Worm (Caenorhabditis elegans) whole organism, young adult: ENCODE measurements around the gene srh-61.

Experiments
- B0336.3 ChIP-seq: fragments of 200-800 bp; sonication (Bioruptor generic); IDR thresholded peaks from 2 replicates; pipeline ENCODE4 v1.3.6; 2022; ENCODE audit warnings: missing genetic modification characterization, missing compliant biosample characterization
- D2030.7 ChIP-seq: fragments of 200-800 bp; sonication (Bioruptor generic); IDR thresholded peaks from 2 replicates; pipeline ENCODE4 v1.3.6; 2022; ENCODE audit warnings: missing genetic modification reagents, missing genetic modification characterization, missing compliant biosample characterization
- F10E7.11 ChIP-seq: sonication (generic microtip); optimal IDR thresholded peaks from 2 replicates; lab custom pipeline; 2017; ENCODE audit warnings: mild to moderate bottlenecking, missing genetic modification characterization, moderate library complexity, missing compliant biosample characterization
- F33H1.4 ChIP-seq: fragments of 200-800 bp; sonication (Bioruptor generic); IDR thresholded peaks from 2 replicates; pipeline ENCODE4 v1.3.6; 2022; ENCODE audit warnings: missing genetic modification reagents, missing genetic modification characterization, missing compliant biosample characterization
- F49E8.2 ChIP-seq: sonication (generic microtip); optimal IDR thresholded peaks from 3 replicates; lab custom pipeline; 2017; ENCODE audit warnings: missing genetic modification characterization, mild to moderate bottlenecking, missing compliant biosample characterization, antibody characterized with exemption, moderate library complexity; ENCODE audit not compliant: insufficient read depth
- F55B11.4 ChIP-seq: sonication (generic microtip); optimal IDR thresholded peaks from 2 replicates; lab custom pipeline; 2016; ENCODE audit warnings: missing compliant biosample characterization, missing genetic modification characterization, borderline replicate concordance; ENCODE audit not compliant: insufficient read depth
- F57A8.1 ChIP-seq: fragments of 200-800 bp; sonication (Bioruptor generic); optimal IDR thresholded peaks from 2 replicates; lab custom pipeline; 2018; ENCODE audit warnings: mild to moderate bottlenecking, missing genetic modification characterization, moderate library complexity, missing compliant biosample characterization
- T26A5.8 ChIP-seq: sonication (generic microtip); optimal IDR thresholded peaks from 2 replicates; lab custom pipeline; 2016; ENCODE audit warnings: missing genetic modification characterization, missing compliant biosample characterization
- Y53G8AR.9 ChIP-seq: fragments of 200-800 bp; sonication (Bioruptor generic); conservative IDR thresholded peaks from 2 replicates; pipeline ENCODE4 v1.3.6; 2022; ENCODE audit warnings: missing genetic modification reagents, missing genetic modification characterization, missing compliant biosample characterization
- Y56A3A.18 ChIP-seq: fragments of 200-800 bp; sonication (Bioruptor generic); IDR thresholded peaks from 2 replicates; pipeline ENCODE4 v1.3.6; 2022; ENCODE audit warnings: missing genetic modification reagents, missing genetic modification characterization, missing compliant biosample characterization
- Y79H2A.3 ChIP-seq: fragments of 200-800 bp; sonication (Bioruptor generic); conservative IDR thresholded peaks from 2 replicates; pipeline ENCODE4 v1.3.6; 2022; ENCODE audit warnings: missing genetic modification reagents, missing genetic modification characterization, missing compliant biosample characterization
- ZK185.1 ChIP-seq: sonication (generic microtip); optimal IDR thresholded peaks from 2 replicates; lab custom pipeline; 2016; ENCODE audit warnings: mild to moderate bottlenecking, missing genetic modification characterization, missing compliant biosample characterization; ENCODE audit not compliant: poor library complexity, severe bottlenecking
- aptf-2 ChIP-seq: fragments of 200-800 bp; sonication (Bioruptor generic); conservative IDR thresholded peaks from 2 replicates; pipeline ENCODE4 v1.3.6; 2022; ENCODE audit warnings: missing genetic modification reagents, missing genetic modification characterization, missing compliant biosample characterization
- athp-1 ChIP-seq: sonication (generic microtip); optimal IDR thresholded peaks from 2 replicates; lab custom pipeline; 2017; ENCODE audit warnings: mild to moderate bottlenecking, missing genetic modification characterization, missing compliant biosample characterization
- attf-3 ChIP-seq: fragments of 200-800 bp; sonication (Bioruptor generic); conservative IDR thresholded peaks from 2 replicates; pipeline ENCODE4 v1.3.6; 2022; ENCODE audit warnings: missing genetic modification reagents, missing genetic modification characterization, missing compliant biosample characterization
- attf-5 ChIP-seq: fragments of 200-800 bp; sonication (Bioruptor generic); optimal IDR thresholded peaks from 2 replicates; lab custom pipeline; 2018; ENCODE audit warnings: mild to moderate bottlenecking, missing genetic modification characterization, missing compliant biosample characterization
- attf-6 ChIP-seq: fragments of 200-800 bp; sonication (Bioruptor generic); IDR thresholded peaks from 2 replicates; pipeline ENCODE4 v1.3.6; 2022; ENCODE audit warnings: missing genetic modification reagents, missing genetic modification characterization, missing compliant biosample characterization
- bed-1 ChIP-seq: fragments of 200-800 bp; sonication (Bioruptor generic); IDR thresholded peaks from 2 replicates; pipeline ENCODE4 v1.3.6; 2022; ENCODE audit warnings: missing genetic modification reagents, missing genetic modification characterization, missing compliant biosample characterization
- ceh-100 ChIP-seq: fragments of 200-800 bp; sonication (Bioruptor generic); IDR thresholded peaks from 2 replicates; pipeline ENCODE4 v1.3.6; 2022; ENCODE audit warnings: missing genetic modification reagents, missing genetic modification characterization, missing compliant biosample characterization
- ceh-58 ChIP-seq: fragments of 200-800 bp; sonication (Bioruptor generic); IDR thresholded peaks from 2 replicates; pipeline ENCODE4 v1.3.6; 2022; ENCODE audit warnings: missing genetic modification characterization, missing compliant biosample characterization
- dox-1 ChIP-seq: fragments of 200-800 bp; sonication (Bioruptor generic); IDR thresholded peaks from 2 replicates; pipeline ENCODE4 v1.3.6; 2022; ENCODE audit warnings: missing genetic modification reagents, missing genetic modification characterization, missing compliant biosample characterization
- dpff-1 ChIP-seq: sonication (generic microtip); optimal IDR thresholded peaks from 2 replicates; lab custom pipeline; 2017; ENCODE audit warnings: mild to moderate bottlenecking, missing genetic modification characterization, missing compliant biosample characterization
- dpl-1 ChIP-seq: fragments of 150-350 bp; optimal IDR thresholded peaks from 2 replicates; lab custom pipeline; 2014; ENCODE audit warnings: missing biosample characterization, missing genetic modification reagents, missing genetic modification characterization
- egl-18 ChIP-seq: fragments of 200-800 bp; sonication (Bioruptor generic); IDR thresholded peaks from 2 replicates; pipeline ENCODE4 v1.3.6; 2022; ENCODE audit warnings: missing genetic modification reagents, missing genetic modification characterization, missing compliant biosample characterization
- ekl-4 ChIP-seq: fragments of 200-800 bp; sonication (Bioruptor generic); IDR thresholded peaks from 2 replicates; pipeline ENCODE4 v1.3.6; 2022; ENCODE audit warnings: missing genetic modification reagents, missing genetic modification characterization, missing compliant biosample characterization
- ets-4 ChIP-seq: fragments of 200-800 bp; sonication (Bioruptor generic); optimal IDR thresholded peaks from 2 replicates; lab custom pipeline; 2018; ENCODE audit warnings: mild to moderate bottlenecking, missing genetic modification characterization, missing compliant biosample characterization
- lin-35 ChIP-seq, 3 experiments: fragments of 150-350 bp in 2 of 3; sonication (generic microtip) in 1 of 3; optimal IDR thresholded peaks; 2 replicates each; lab custom pipeline; 2014 to 2018; ENCODE audit warnings: missing biosample characterization in 3 of 3, missing genetic modification characterization in 3 of 3, missing genetic modification reagents in 3 of 3
- lin-54 ChIP-seq: fragments of 200-800 bp; sonication (Bioruptor generic); optimal IDR thresholded peaks from 2 replicates; lab custom pipeline; 2018; ENCODE audit warnings: mild to moderate bottlenecking, missing genetic modification characterization, missing compliant biosample characterization
- lsl-1 ChIP-seq: fragments of 200-800 bp; sonication (Bioruptor generic); optimal IDR thresholded peaks from 2 replicates; lab custom pipeline; 2018; ENCODE audit warnings: mild to moderate bottlenecking, missing genetic modification characterization, moderate library complexity, missing compliant biosample characterization
- lsy-27 ChIP-seq: sonication (generic microtip); optimal IDR thresholded peaks from 2 replicates; lab custom pipeline; 2017; ENCODE audit warnings: missing genetic modification characterization, mild to moderate bottlenecking, missing compliant biosample characterization, antibody characterized with exemption, missing genotype, borderline replicate concordance; ENCODE audit not compliant: insufficient read depth
- madf-8 ChIP-seq: fragments of 200-800 bp; sonication (Bioruptor generic); conservative IDR thresholded peaks from 2 replicates; pipeline ENCODE4 v1.3.6; 2022; ENCODE audit warnings: missing genetic modification reagents, missing genetic modification characterization, missing compliant biosample characterization
- nfya-1 ChIP-seq: sonication (generic microtip); optimal IDR thresholded peaks from 2 replicates; lab custom pipeline; 2017; ENCODE audit warnings: antibody characterized with exemption, missing compliant biosample characterization, missing genetic modification characterization, borderline replicate concordance; ENCODE audit not compliant: insufficient read depth
- nfyb-1 ChIP-seq: fragments of 200-800 bp; sonication (Bioruptor generic); IDR thresholded peaks from 2 replicates; pipeline ENCODE4 v1.3.6; 2022; ENCODE audit warnings: missing genetic modification reagents, missing genetic modification characterization, missing compliant biosample characterization
- pbrm-1 ChIP-seq: fragments of 200-800 bp; sonication (Bioruptor generic); IDR thresholded peaks from 2 replicates; pipeline ENCODE4 v1.3.6; 2022; ENCODE audit warnings: missing genetic modification reagents, missing genetic modification characterization, missing compliant biosample characterization
- rcor-1 ChIP-seq: fragments of 200-800 bp; sonication (Bioruptor generic); IDR thresholded peaks from 2 replicates; pipeline ENCODE4 v1.3.6; 2022; ENCODE audit warnings: missing genetic modification reagents, missing genetic modification characterization, missing compliant biosample characterization
- rec-8 ChIP-seq, 2 experiments: sonication (generic microtip); optimal IDR thresholded peaks; 2 replicates each; lab custom pipeline; 2016; ENCODE audit warnings: mild to moderate bottlenecking in 2 of 2, missing genetic modification characterization in 2 of 2, missing genetic modification reagents in 2 of 2, missing genotype in 2 of 2, missing biosample characterization in 1 of 2, missing compliant biosample characterization in 1 of 2, moderate library complexity in 1 of 2
- rpc-1 ChIP-seq, 2 experiments: fragments of 150-350 bp in 1 of 2; sonication (generic microtip) in 1 of 2; optimal IDR thresholded peaks; 2 replicates each; lab custom pipeline; 2014 to 2018; ENCODE audit warnings: missing biosample characterization in 1 of 2, missing genetic modification characterization in 1 of 2, missing genetic modification reagents in 1 of 2, missing genotype in 1 of 2
- sdz-38 ChIP-seq: sonication (generic microtip); optimal IDR thresholded peaks from 2 replicates; lab custom pipeline; 2016; ENCODE audit warnings: missing genotype, missing genetic modification characterization, missing compliant biosample characterization
- sea-2 ChIP-seq: fragments of 200-800 bp; sonication (Bioruptor generic); IDR thresholded peaks from 2 replicates; pipeline ENCODE4 v1.3.6; 2022; ENCODE audit warnings: missing genetic modification characterization, missing compliant biosample characterization
- xnd-1 ChIP-seq: sonication (generic microtip); optimal IDR thresholded peaks from 2 replicates; lab custom pipeline; 2016; ENCODE audit warnings: missing genotype, missing genetic modification reagents, missing genetic modification characterization, missing compliant biosample characterization
- zim-3 ChIP-seq: sonication (generic microtip); optimal IDR thresholded peaks from 2 replicates; lab custom pipeline; 2017; ENCODE audit warnings: mild to moderate bottlenecking, missing genetic modification characterization, moderate library complexity, missing compliant biosample characterization
- ztf-25 ChIP-seq: fragments of 200-800 bp; sonication (Bioruptor generic); IDR thresholded peaks from 2 replicates; pipeline ENCODE4 v1.3.6; 2022; ENCODE audit warnings: missing genetic modification reagents, missing genetic modification characterization, missing compliant biosample characterization
- ztf-26 ChIP-seq: sonication (generic microtip); optimal IDR thresholded peaks from 2 replicates; lab custom pipeline; 2017; ENCODE audit warnings: missing genetic modification characterization, missing compliant biosample characterization
- ztf-28 ChIP-seq: fragments of 200-800 bp; sonication (Bioruptor generic); IDR thresholded peaks from 2 replicates; pipeline ENCODE4 v1.3.6; 2022; ENCODE audit warnings: missing genetic modification reagents, missing genetic modification characterization, missing compliant biosample characterization
- ztf-6 ChIP-seq: fragments of 200-800 bp; sonication (Bioruptor generic); IDR thresholded peaks from 2 replicates; pipeline ENCODE4 v1.3.6; 2022; ENCODE audit warnings: missing genetic modification reagents, missing genetic modification characterization, missing compliant biosample characterization

The srh-61 gene

ce11 chrII:12544533-12544932, 28.3 kb upstream of the srh-61 start, which contains the start of gene F49C5.9:
Gene F49C5.9, minus strand, starts transcription at chrII:12544633.
- TF ChIP-seq nfyb-1 (GFP tag; lab: Robert Waterston, UW) (no peak), F33H1.4 (GFP tag; lab: Robert Waterston, UW) (no peak), lin-54 (GFP tag; lab: Kevin White, UChicago) (no peak), D2030.7 (GFP tag; lab: Robert Waterston, UW) (no peak), attf-6 (GFP tag; lab: Robert Waterston, UW) (no peak), madf-8 (GFP tag; lab: Robert Waterston, UW) (no peak), dpff-1 (no peak), zim-3 (no peak), Y53G8AR.9 (GFP tag; lab: Robert Waterston, UW) (no peak), athp-1 (tag; lab: Kevin White, UChicago) (no peak), attf-3 (GFP tag; lab: Robert Waterston, UW) (no peak), rpc-1 (optimal IDR thresholded peaks at IDR 0.05; lab: Kevin White, UChicago) (no peak), rpc-1 (tag; optimal IDR thresholded peaks at IDR 0.05; lab: Kevin White, UChicago) (no peak), dpl-1 (GFP tag; lab: Kevin White, UChicago) (no peak)

ce11 chrII:12542594-12542997, 26.4 kb upstream of the srh-61 start:
- TF ChIP-seq rpc-1 (optimal IDR thresholded peaks at IDR 0.05; lab: Kevin White, UChicago) = peak; percentile 62
- peak; percentile 84 for TF ChIP-seq rpc-1 (tag; optimal IDR thresholded peaks at IDR 0.05; lab: Kevin White, UChicago)
- TF ChIP-seq rec-8 (tag; optimal IDR thresholded peaks at IDR 0.05; lab: Kevin White, UChicago) = no peak
- no peak for TF ChIP-seq pbrm-1 (GFP tag; lab: Robert Waterston, UW)
- no peak for TF ChIP-seq F55B11.4
- TF ChIP-seq Y56A3A.18 (GFP tag; lab: Robert Waterston, UW) = no peak
- TF ChIP-seq xnd-1 = no peak
- peak; percentile 48 for TF ChIP-seq ZK185.1 (tag; lab: Kevin White, UChicago)
- no peak for TF ChIP-seq ztf-26 (tag; lab: Kevin White, UChicago)
- no peak for TF ChIP-seq F10E7.11
- TF ChIP-seq F49E8.2 (tag; lab: Kevin White, UChicago) = peak; percentile 11
- TF ChIP-seq ztf-25 (GFP tag; lab: Robert Waterston, UW) = peak; percentile 36; the same call in 1 of the 2 replicates
- TF ChIP-seq dox-1 (GFP tag; lab: Robert Waterston, UW) = peak; percentile 57; the same call in 1 of the 2 replicates
- TF ChIP-seq lsy-27 (tag; lab: Kevin White, UChicago) = no peak
- TF ChIP-seq ceh-100 (GFP tag; lab: Robert Waterston, UW) = 0 out of 2 replicates have a peak, but pooled peaks have one; percentile 24
- peak; percentile 19 for TF ChIP-seq athp-1 (tag; lab: Kevin White, UChicago)
- TF ChIP-seq lsl-1 = no peak
- no peak for TF ChIP-seq ztf-28 (GFP tag; lab: Robert Waterston, UW)
- TF ChIP-seq lin-35 (GFP tag; optimal IDR thresholded peaks at IDR 0.05; lab: Kevin White, UChicago) = no peak
- no peak for TF ChIP-seq Y79H2A.3 (GFP tag; lab: Robert Waterston, UW)
- no peak for TF ChIP-seq sdz-38
- TF ChIP-seq attf-5 (GFP tag; lab: Kevin White, UChicago) = no peak
- no peak for TF ChIP-seq attf-6 (GFP tag; lab: Robert Waterston, UW)
- no peak for TF ChIP-seq ztf-6 (GFP tag; lab: Robert Waterston, UW)
- TF ChIP-seq B0336.3 (GFP tag; lab: Robert Waterston, UW) = no peak
- TF ChIP-seq ekl-4 (GFP tag; lab: Robert Waterston, UW) = 0 out of 2 replicates have a peak, but pooled peaks have one; percentile 21
- no peak for TF ChIP-seq bed-1
- no peak for TF ChIP-seq aptf-2 (GFP tag; lab: Robert Waterston, UW)
- TF ChIP-seq T26A5.8 (tag; lab: Kevin White, UChicago) = no peak
- TF ChIP-seq dpff-1 = no peak
- peak; percentile 56 for TF ChIP-seq F57A8.1 (GFP tag; lab: Kevin White, UChicago)
- TF ChIP-seq F33H1.4 (GFP tag; lab: Robert Waterston, UW) = no peak
- TF ChIP-seq egl-18 (GFP tag; lab: Robert Waterston, UW) = no peak
- TF ChIP-seq nfya-1 (tag; lab: Kevin White, UChicago) = no peak
- no peak for TF ChIP-seq ets-4 (GFP tag; lab: Kevin White, UChicago)
- no peak for TF ChIP-seq ceh-58 (GFP tag; lab: Robert Waterston, UW)
- TF ChIP-seq rcor-1 (GFP tag; lab: Robert Waterston, UW) = 0 out of 2 replicates have a peak, but pooled peaks have one; percentile 34
- TF ChIP-seq sea-2 (GFP tag; lab: Robert Waterston, UW) = no peak
